Fruit fly (Drosophila melanogaster): ENCODE results near the gene CG18557.

- TF ChIP-seq CG8478 (optimal IDR thresholded peaks at IDR 0.05), result no peak
- TF ChIP-seq psq (optimal IDR thresholded peaks at IDR 0.05), result no peak
- TF ChIP-seq usp (GFP tag; optimal IDR thresholded peaks at IDR 0.05), result no peak
Measured at dm6 chr2L:2886613-2887537, 41.3 kb upstream of the CG18557 start.
